Worm (Caenorhabditis elegans): ENCODE data around the gene ulp-1.

Gene ulp-1

ce11 chrIII:5137685-5138084, 31.9 kb downstream of the ulp-1 start:
- TF ChIP-seq sma-9 (GFP tag; optimal IDR thresholded peaks at IDR 0.05) (no peak), sma-9 (tag; optimal IDR thresholded peaks at IDR 0.05) (no peak), ama-1 (optimal IDR thresholded peaks at IDR 0.05) (no peak), ztf-11 (tag; optimal IDR thresholded peaks at IDR 0.05) (no peak), nhr-23 (tag; optimal IDR thresholded peaks at IDR 0.05) (no peak)

DNA sequence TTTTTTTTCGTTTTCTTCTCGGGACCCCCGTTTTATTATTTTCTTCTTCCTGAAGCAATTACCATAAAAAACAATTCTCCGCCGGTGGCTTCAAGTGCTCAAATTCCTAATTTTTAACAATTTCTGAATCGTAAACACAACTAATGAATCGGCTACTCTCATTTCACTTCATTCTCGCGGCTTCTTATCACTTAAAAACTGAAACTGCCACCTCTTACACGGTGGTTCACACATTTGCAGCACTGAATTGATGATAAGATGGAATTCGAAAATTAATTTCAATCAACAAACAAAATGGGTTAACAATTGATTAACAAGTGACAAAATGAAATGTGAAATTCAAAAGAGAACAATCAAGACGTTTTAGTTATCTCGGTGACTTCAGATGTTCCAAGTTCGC, 32.5 kb downstream of the ulp-1 start:
- TF ChIP-seq crh-2 (tag; optimal IDR thresholded peaks at IDR 0.05) (peak; percentile 63), nhr-21 (tag; optimal IDR thresholded peaks at IDR 0.05) (no peak), zag-1 (tag; optimal IDR thresholded peaks at IDR 0.05) (no peak), mab-5 (tag; optimal IDR thresholded peaks at IDR 0.05) (no peak), sma-3 (GFP tag; optimal IDR thresholded peaks at IDR 0.05) (no peak), F13H6.1 (tag; optimal IDR thresholded peaks at IDR 0.05) (no peak), nhr-25 (tag; optimal IDR thresholded peaks at IDR 0.05) (no peak), snpc-4 (tag; optimal IDR thresholded peaks at IDR 0.05) (no peak), Y55F3AM.14 (GFP tag; optimal IDR thresholded peaks at IDR 0.05) (no peak), elt-3 (tag; optimal IDR thresholded peaks at IDR 0.05) (no peak), ztf-4 (tag; optimal IDR thresholded peaks at IDR 0.05) (no peak), fos-1 (tag; optimal IDR thresholded peaks at IDR 0.05) (peak; percentile 58)

DNA sequence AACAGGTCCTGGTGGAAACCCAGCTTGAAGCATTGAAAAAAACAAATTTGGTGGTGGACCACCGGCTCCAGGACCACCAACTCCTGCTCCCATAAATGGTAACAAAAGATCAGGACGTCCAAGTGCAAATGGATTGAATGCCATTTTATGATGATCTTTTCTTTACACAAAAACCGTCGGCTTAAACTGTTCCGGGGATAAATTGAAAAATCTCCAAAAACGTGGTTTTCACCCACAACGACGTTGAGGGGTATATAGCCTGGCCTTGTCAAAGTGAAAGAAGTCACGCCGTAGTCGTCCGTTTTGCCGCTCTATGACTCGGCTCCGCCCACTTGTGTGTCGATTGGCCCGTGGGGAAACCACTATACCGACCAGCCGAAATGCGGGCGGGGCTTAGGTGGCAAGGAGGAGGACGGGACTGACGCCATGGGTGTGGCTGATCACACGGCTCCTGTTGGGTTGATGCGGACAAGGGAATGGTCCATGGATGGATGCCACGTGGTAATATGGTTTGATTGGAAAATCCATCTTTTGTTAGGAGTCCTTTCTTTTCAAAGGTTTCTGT, 33.5 kb downstream of the ulp-1 start, which contains the start of gene tbx-2:
TSS of gene tbx-2 (minus strand) at position 264 of the 565 bp plus-strand sequence.
- TF ChIP-seq ceh-16 (tag; optimal IDR thresholded peaks at IDR 0.05): no peak
- peak in 1 of 2 experiments; percentile 46 for TF ChIP-seq lsy-2 (tag; optimal IDR thresholded peaks at IDR 0.05)

DNA sequence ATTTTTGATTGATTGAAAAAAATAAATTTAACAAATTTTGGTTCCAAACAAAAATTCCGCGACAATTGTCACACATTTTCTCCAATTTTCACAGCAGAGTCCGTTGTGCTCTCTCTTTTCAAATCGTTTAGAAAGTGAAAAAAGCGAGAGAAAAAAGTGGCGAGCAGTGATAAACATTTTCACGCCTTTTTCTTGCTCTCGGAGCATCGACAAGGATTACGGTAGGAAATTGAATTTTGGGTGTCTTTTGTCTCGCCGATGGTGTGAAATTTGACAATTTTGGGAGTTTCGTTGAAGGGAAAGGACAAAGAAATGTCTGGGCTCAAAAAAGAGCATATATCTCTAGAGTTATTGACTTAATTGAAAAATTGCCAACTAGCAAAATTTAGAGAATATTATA, 35.1 kb downstream of the ulp-1 start:
- TF ChIP-seq nhr-129 (tag; optimal IDR thresholded peaks at IDR 0.05): no peak
- peak; percentile 10 for TF ChIP-seq fos-1 (tag; optimal IDR thresholded peaks at IDR 0.05)
- TF ChIP-seq lsy-2 (tag; optimal IDR thresholded peaks at IDR 0.05): peak in 1 of 2 experiments; percentile 41

DNA sequence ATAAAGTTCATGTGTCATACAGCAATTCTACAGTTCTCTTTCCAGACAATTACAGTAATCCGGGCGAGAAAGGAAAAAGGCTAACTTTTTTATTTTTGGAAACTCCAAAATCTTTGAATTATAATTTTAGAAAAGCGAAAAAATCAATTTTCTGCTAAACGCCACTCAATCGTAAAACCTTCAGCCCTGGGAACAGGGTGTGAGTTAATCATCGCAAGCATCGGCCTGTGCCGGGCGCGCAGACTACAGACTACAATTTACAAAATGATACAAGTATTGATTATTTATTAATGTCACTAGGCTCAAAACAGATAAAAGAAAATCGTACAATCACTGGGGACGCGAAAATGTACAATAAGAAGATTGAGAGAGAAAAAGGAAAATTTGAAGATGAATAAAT, 38.9 kb downstream of the ulp-1 start:
- TF ChIP-seq nhr-23 (tag; optimal IDR thresholded peaks at IDR 0.05): no peak
- no peak for TF ChIP-seq sem-4 (tag; optimal IDR thresholded peaks at IDR 0.05)
- no peak for TF ChIP-seq nhr-10 (tag; optimal IDR thresholded peaks at IDR 0.05)
- TF ChIP-seq nhr-237 (tag; optimal IDR thresholded peaks at IDR 0.05): no peak
- no peak for TF ChIP-seq ztf-4 (tag; optimal IDR thresholded peaks at IDR 0.05)
- TF ChIP-seq R02D3.7 (tag; optimal IDR thresholded peaks at IDR 0.05): no peak

ce11 chrIII:5129261-5129660, 40.3 kb downstream of the ulp-1 start:
- TF ChIP-seq nhr-129 (tag; optimal IDR thresholded peaks at IDR 0.05) (peak; percentile 43), F13H6.1 (tag; optimal IDR thresholded peaks at IDR 0.05) (peak; percentile 49), R02D3.7 (tag; optimal IDR thresholded peaks at IDR 0.05) (no peak)

ce11 chrIII:5126988-5127387, 42.6 kb downstream of the ulp-1 start:
- TF ChIP-seq egl-27 (tag; optimal IDR thresholded peaks at IDR 0.05) (no peak), nhr-6 (tag; optimal IDR thresholded peaks at IDR 0.05) (no peak), elt-3 (tag; optimal IDR thresholded peaks at IDR 0.05) (no peak)

DNA sequence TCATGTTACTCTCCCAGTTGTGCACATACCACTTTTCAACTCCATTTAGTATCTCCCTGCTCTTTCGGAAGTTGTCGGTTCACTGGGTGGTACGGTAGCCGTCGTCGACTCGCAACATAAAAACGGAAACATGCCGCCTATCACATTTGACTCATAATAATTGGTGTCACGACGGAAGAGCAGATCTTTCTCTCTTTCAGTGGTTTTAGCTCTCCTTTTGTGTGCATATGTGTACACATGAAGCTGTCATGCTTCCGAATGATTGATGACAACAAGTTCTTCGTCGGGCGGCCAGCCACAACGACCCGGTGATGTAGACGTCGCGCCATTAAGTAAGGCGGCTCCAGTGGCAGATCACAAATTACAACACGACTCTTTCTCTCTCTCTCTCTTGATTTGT, 43.8 kb downstream of the ulp-1 start:
- no peak for TF ChIP-seq skn-1 (tag; optimal IDR thresholded peaks at IDR 0.05)

ce11 chrIII:5124385-5124784, 45.2 kb downstream of the ulp-1 start:
- no peak for TF ChIP-seq peb-1 (tag; optimal IDR thresholded peaks at IDR 0.05)
- no peak for TF ChIP-seq nhr-6 (tag; optimal IDR thresholded peaks at IDR 0.05)
- TF ChIP-seq sma-9 (GFP tag; optimal IDR thresholded peaks at IDR 0.05): no peak
- no peak for TF ChIP-seq sma-9 (tag; optimal IDR thresholded peaks at IDR 0.05)
- TF ChIP-seq ceh-16 (tag; optimal IDR thresholded peaks at IDR 0.05): peak; percentile 5

All from whole organism, L2 larva.